Comparison of ENCODE assay signal across 1 fruit fly cellular context in genomic region chr3R:17557487-17557886, dm6.
TF ChIP-seq lines count a peak whose summit lies in the region.

No protein-coding gene starts in this region.

TF ChIP-seq in whole organism, embryonic, 481 proteins besides CTCF, POLR2A, EP300 and RAD21 (continued from another document):
- TF ChIP-seq unc-4 (GFP tag; IDR thresholded peaks at IDR 0.05; lab: Robert Waterston, UW; ENCODE audit: partially characterized antibody) = no peak
- TF ChIP-seq dpn (GFP tag; optimal IDR thresholded peaks at IDR 0.05; lab: Kevin White, UChicago) = no peak
- no peak for TF ChIP-seq ro (GFP tag; IDR thresholded peaks at IDR 0.05; lab: Robert Waterston, UW)
- peak; percentile 96 for TF ChIP-seq Nf-YB (GFP tag; optimal IDR thresholded peaks at IDR 0.05; lab: Kevin White, UChicago)
- no peak for TF ChIP-seq p53 (GFP tag; optimal IDR thresholded peaks at IDR 0.05; lab: Kevin White, UChicago)
- peak; percentile 58 for TF ChIP-seq CG1832 (GFP tag; optimal IDR thresholded peaks at IDR 0.05; lab: Kevin White, UChicago)
- TF ChIP-seq CG4328 (GFP tag; optimal IDR thresholded peaks at IDR 0.05; lab: Kevin White, UChicago) = no peak
- no peak for TF ChIP-seq tup (GFP tag; optimal IDR thresholded peaks at IDR 0.05; lab: Kevin White, UChicago)
- no peak for TF ChIP-seq emc (GFP tag; optimal IDR thresholded peaks at IDR 0.05; lab: Kevin White, UChicago)
- peak; percentile 85 to 86 for TF ChIP-seq Trl (optimal IDR thresholded peaks at IDR 0.05; lab: Kevin White, UChicago)
- no peak for TF ChIP-seq Trl (GFP tag; optimal IDR thresholded peaks at IDR 0.05; lab: Kevin White, UChicago)
- no peak for TF ChIP-seq Myb (GFP tag; optimal IDR thresholded peaks at IDR 0.05; lab: Kevin White, UChicago)
- TF ChIP-seq yki (optimal IDR thresholded peaks at IDR 0.05; lab: Kevin White, UChicago) = peak; percentile 74
- peak; percentile 6 for TF ChIP-seq Deaf1 (tag; optimal IDR thresholded peaks at IDR 0.05; lab: Kevin White, UChicago)
- TF ChIP-seq CG6254 (GFP tag; optimal IDR thresholded peaks at IDR 0.05; lab: Kevin White, UChicago) = no peak
- no peak for TF ChIP-seq CG4617 (GFP tag; optimal IDR thresholded peaks at IDR 0.05; lab: Kevin White, UChicago; ENCODE audit: borderline replicate concordance)
- TF ChIP-seq crol (GFP tag; IDR thresholded peaks at IDR 0.05; lab: Robert Waterston, UW) = 0 out of 2 replicates have a peak, but pooled peaks have one; percentile 2
